Fruit fly (Drosophila melanogaster) whole organism, wandering third instar larva: ENCODE data around the gene CG10211.

ENCODE experiments used
- Abd-B ChIP-seq: fragments of >200 bp; optimal IDR thresholded peaks from 2 replicates; lab custom pipeline; 2017; ENCODE audit warnings: missing biosample characterization, missing genetic modification characterization
- CG32264 ChIP-seq: fragments of 200-800 bp; sonication (Bioruptor generic); optimal IDR thresholded peaks from 2 replicates; lab custom pipeline; 2016; ENCODE audit warnings: missing biosample characterization, missing genetic modification characterization
- CG9705 ChIP-seq: fragments of 200-800 bp; sonication (Bioruptor generic); optimal IDR thresholded peaks from 2 replicates; lab custom pipeline; 2018; ENCODE audit warnings: missing biosample characterization, mild to moderate bottlenecking, missing genetic modification characterization
- Dfd ChIP-seq: fragments of >200 bp; optimal IDR thresholded peaks from 2 replicates; lab custom pipeline; 2017; ENCODE audit warnings: missing biosample characterization, missing genetic modification characterization
- Dif ChIP-seq: fragments of 200-275, 200-300 bp; sonication (Bioruptor generic); optimal IDR thresholded peaks from 2 replicates; lab custom pipeline; 2018; ENCODE audit warnings: missing biosample characterization, missing genetic modification characterization; ENCODE audit not compliant: partially characterized antibody
- GATAd ChIP-seq: sonication (Bioruptor generic); optimal IDR thresholded peaks from 2 replicates; lab custom pipeline; 2016; ENCODE audit warnings: missing biosample characterization, missing genetic modification characterization
- HLH106 ChIP-seq: fragments of 200-800 bp; optimal IDR thresholded peaks from 3 replicates; lab custom pipeline; 2019; ENCODE audit warnings: missing biosample characterization, mild to moderate bottlenecking, missing genetic modification characterization, moderate library complexity
- Hnf4 ChIP-seq: fragments of 200-800 bp; sonication (Bioruptor generic); optimal IDR thresholded peaks from 2 replicates; lab custom pipeline; 2016; ENCODE audit warnings: missing biosample characterization, mild to moderate bottlenecking, missing genetic modification characterization
- Hr78 ChIP-seq: fragments of >200 bp; optimal IDR thresholded peaks from 2 replicates; lab custom pipeline; 2017; ENCODE audit warnings: missing biosample characterization, missing genetic modification characterization
- Hr83 ChIP-seq: fragments of 200-300 bp; sonication (Bioruptor generic); optimal IDR thresholded peaks from 2 replicates; lab custom pipeline; 2016; ENCODE audit warnings: missing biosample characterization, mild to moderate bottlenecking, missing genetic modification characterization, moderate library complexity; ENCODE audit not compliant: poor library complexity, severe bottlenecking
- Jra ChIP-seq: sonication (Bioruptor generic); optimal IDR thresholded peaks from 2 replicates; lab custom pipeline; 2016; ENCODE audit warnings: missing biosample characterization, missing genetic modification characterization
- Mio ChIP-seq: sonication (Bioruptor generic); optimal IDR thresholded peaks from 2 replicates; lab custom pipeline; 2016; ENCODE audit warnings: missing biosample characterization, missing genetic modification characterization
- Myc ChIP-seq: fragments of >200 bp; optimal IDR thresholded peaks from 2 replicates; lab custom pipeline; 2017
- N ChIP-seq: fragments of >200 bp; optimal IDR thresholded peaks from 2 replicates; lab custom pipeline; 2018; ENCODE audit warnings: missing biosample characterization, missing external identifiers, missing genetic modification characterization
- OdsH ChIP-seq: fragments of 200-800 bp; sonication (Bioruptor generic); optimal IDR thresholded peaks from 2 replicates; lab custom pipeline; 2016; ENCODE audit warnings: missing biosample characterization, mild to moderate bottlenecking, missing genetic modification characterization
- Rel ChIP-seq, 2 experiments: fragments of 200-800 bp; sonication (Bioruptor generic) in 1 of 2; optimal IDR thresholded peaks; 2 replicates in 1 of 2; 3 replicates in 1 of 2; lab custom pipeline; 2016 to 2019; ENCODE audit warnings: mild to moderate bottlenecking in 2 of 2, missing biosample characterization in 2 of 2, missing genetic modification characterization in 2 of 2, moderate library complexity in 1 of 2
- Sp1 ChIP-seq: fragments of 200-800 bp; sonication (Bioruptor generic); optimal IDR thresholded peaks from 3 replicates; lab custom pipeline; 2019; ENCODE audit warnings: missing biosample characterization, mild to moderate bottlenecking, missing genetic modification characterization, moderate library complexity
- Vsx2 ChIP-seq: fragments of 200-300, 225-300 bp; sonication (Bioruptor generic); optimal IDR thresholded peaks from 2 replicates; lab custom pipeline; 2018; ENCODE audit warnings: missing biosample characterization, missing genetic modification characterization; ENCODE audit not compliant: partially characterized antibody
- br ChIP-seq: fragments of 200-800 bp; sonication (Bioruptor generic); optimal IDR thresholded peaks from 2 replicates; lab custom pipeline; 2016; ENCODE audit warnings: missing biosample characterization, missing genetic modification characterization
- brk ChIP-seq: fragments of 200-800 bp; sonication (Bioruptor generic); optimal IDR thresholded peaks from 2 replicates; lab custom pipeline; 2016; ENCODE audit warnings: missing biosample characterization, mild to moderate bottlenecking, missing genetic modification characterization
- dl ChIP-seq, 2 experiments: fragments of 175-275, 200-275 bp in 1 of 2; fragments of 200-275 bp in 1 of 2; sonication (Bioruptor generic); optimal IDR thresholded peaks; lab custom pipeline; 2018; ENCODE audit warnings: mild to moderate bottlenecking in 2 of 2, missing biosample characterization in 2 of 2, missing genetic modification characterization in 2 of 2, moderate library complexity in 2 of 2; ENCODE audit not compliant: partially characterized antibody in 2 of 2, insufficient read depth in 1 of 2
- dmrt93B ChIP-seq: fragments of 200-800 bp; sonication (Bioruptor generic); optimal IDR thresholded peaks from 2 replicates; lab custom pipeline; 2018; ENCODE audit warnings: missing biosample characterization, mild to moderate bottlenecking, missing genetic modification characterization
- dsf ChIP-seq: sonication (Bioruptor generic); optimal IDR thresholded peaks from 2 replicates; lab custom pipeline; 2016; ENCODE audit warnings: missing biosample characterization, missing genetic modification characterization, borderline replicate concordance
- ey ChIP-seq: fragments of 200-800 bp; sonication (Bioruptor generic); optimal IDR thresholded peaks from 2 replicates; lab custom pipeline; 2016; ENCODE audit warnings: missing biosample characterization, missing genetic modification characterization
- foxo ChIP-seq, 2 experiments: fragments of 200-800 bp; sonication (Bioruptor generic); optimal IDR thresholded peaks; 2 replicates in 1 of 2; 3 replicates in 1 of 2; lab custom pipeline; 2016 to 2017; ENCODE audit warnings: missing biosample characterization in 2 of 2, missing genetic modification characterization in 2 of 2
- fru ChIP-seq: fragments of 200-800 bp; sonication (Bioruptor generic); optimal IDR thresholded peaks from 3 replicates; lab custom pipeline; 2016; ENCODE audit warnings: missing biosample characterization, mild to moderate bottlenecking, missing genetic modification characterization
- h ChIP-seq: fragments of 200-800 bp; sonication (Bioruptor generic); optimal IDR thresholded peaks from 3 replicates; lab custom pipeline; 2016; ENCODE audit warnings: missing biosample characterization, mild to moderate bottlenecking, missing genetic modification characterization
- jim ChIP-seq: fragments of 175-275, 200-325 bp; sonication (Bioruptor generic); optimal IDR thresholded peaks from 2 replicates; lab custom pipeline; 2016; ENCODE audit warnings: missing biosample characterization, mild to moderate bottlenecking, missing genetic modification characterization
- lola ChIP-seq: fragments of >200 bp; optimal IDR thresholded peaks from 2 replicates; lab custom pipeline; 2017; ENCODE audit warnings: missing biosample characterization, missing genetic modification characterization
- pan ChIP-seq: fragments of >200 bp; optimal IDR thresholded peaks from 2 replicates; lab custom pipeline; 2017
- psq ChIP-seq: fragments of 200-800 bp; sonication (Bioruptor generic); optimal IDR thresholded peaks from 3 replicates; lab custom pipeline; 2017; ENCODE audit warnings: missing biosample characterization, mild to moderate bottlenecking, missing genetic modification characterization, moderate library complexity
- rgr ChIP-seq: fragments of 200-800 bp; sonication (Bioruptor generic); optimal IDR thresholded peaks from 3 replicates; lab custom pipeline; 2016; ENCODE audit warnings: missing biosample characterization, mild to moderate bottlenecking, missing genetic modification characterization
- sage ChIP-seq: fragments of 200-800 bp; sonication (Bioruptor generic); optimal IDR thresholded peaks from 2 replicates; lab custom pipeline; 2016; ENCODE audit warnings: missing biosample characterization, mild to moderate bottlenecking, missing genetic modification characterization
- sv ChIP-seq: fragments of 200-800 bp; sonication (Bioruptor generic); optimal IDR thresholded peaks from 3 replicates; lab custom pipeline; 2016; ENCODE audit warnings: missing biosample characterization, missing genetic modification characterization
- tai ChIP-seq: sonication (Bioruptor generic); optimal IDR thresholded peaks from 2 replicates; lab custom pipeline; 2016; ENCODE audit warnings: missing biosample characterization, missing genetic modification characterization
- usp ChIP-seq: fragments of >200 bp; optimal IDR thresholded peaks from 2 replicates; lab custom pipeline; 2017; ENCODE audit warnings: missing biosample characterization, missing genetic modification characterization
- woc ChIP-seq: sonication (Bioruptor generic); optimal IDR thresholded peaks from 2 replicates; lab custom pipeline; 2016; ENCODE audit warnings: missing biosample characterization, mild to moderate bottlenecking, missing genetic modification characterization

Gene CG10211

DNA sequence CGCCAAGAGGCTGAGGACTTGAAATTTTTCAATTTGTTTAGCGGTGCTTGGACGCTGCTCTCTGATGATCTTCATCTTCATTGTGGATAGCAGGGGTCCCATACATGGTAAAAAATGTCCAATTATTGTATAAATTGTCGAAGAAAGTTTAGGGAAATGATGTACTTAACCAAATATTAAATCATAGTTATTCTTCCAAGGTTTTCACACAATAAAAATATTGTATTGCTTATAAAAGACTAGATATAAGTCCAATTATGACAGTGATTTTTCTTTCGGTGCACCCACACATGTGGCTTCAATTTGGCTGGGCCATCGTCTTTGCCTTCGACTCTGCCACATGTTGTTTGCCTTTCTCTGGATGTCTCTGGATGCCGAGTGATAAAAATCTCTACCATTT is 12.4 kb upstream of the CG10211 start:
- TF ChIP-seq fru (GFP tag; lab: Kevin White, UChicago) (peak; percentile 32), HLH106 (tag; lab: Kevin White, UChicago) (peak; percentile 16), CG9705 (GFP tag; lab: Kevin White, UChicago) (no peak), dsf (no peak), rgr (GFP tag; lab: Kevin White, UChicago) (peak; percentile 29), lola (GFP tag; lab: Kevin White, UChicago) (no peak), psq (GFP tag; lab: Kevin White, UChicago) (peak; percentile 17), Vsx2 (no peak), CG32264 (GFP tag; lab: Kevin White, UChicago) (no peak), Hnf4 (GFP tag; lab: Kevin White, UChicago) (no peak), h (GFP tag; lab: Kevin White, UChicago) (peak; percentile 28), Hr83 (no peak), ey (GFP tag; lab: Kevin White, UChicago) (peak; percentile 29), brk (GFP tag; lab: Kevin White, UChicago) (no peak), dmrt93B (GFP tag; lab: Kevin White, UChicago) (no peak), foxo (GFP tag; optimal IDR thresholded peaks at IDR 0.05; lab: Kevin White, UChicago) (peak in 1 of 2 experiments; percentile 22), br (GFP tag; lab: Kevin White, UChicago) (peak; percentile 17)

DNA sequence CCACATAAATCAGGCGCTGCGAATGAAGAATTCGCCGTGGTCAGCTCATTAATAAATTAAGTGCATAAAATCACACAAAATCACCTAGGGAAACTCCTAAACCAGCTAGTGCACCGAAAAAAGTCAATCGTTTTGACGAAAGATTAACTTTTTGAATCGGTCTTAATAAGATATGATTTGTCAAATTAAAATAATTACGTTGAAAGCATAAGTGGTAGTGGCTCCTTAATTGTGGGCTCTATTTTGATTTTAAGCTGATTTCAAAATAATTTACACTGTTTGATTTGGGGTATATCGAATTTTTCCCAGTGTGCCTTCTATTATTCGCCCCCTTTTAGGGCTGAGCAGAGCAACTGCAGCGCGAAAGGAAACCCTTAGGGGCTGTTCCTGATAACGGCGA is 11.8 kb upstream of the CG10211 start:
- no peak for TF ChIP-seq Hr78
- TF ChIP-seq Jra: no peak
- TF ChIP-seq Sp1 (GFP tag; lab: Kevin White, UChicago): no peak
- TF ChIP-seq Rel (GFP tag; optimal IDR thresholded peaks at IDR 0.05; lab: Kevin White, UChicago): no peak
- no peak for TF ChIP-seq Rel (tag; optimal IDR thresholded peaks at IDR 0.05; lab: Kevin White, UChicago)
- no peak for TF ChIP-seq ey (GFP tag; lab: Kevin White, UChicago)
- no peak for TF ChIP-seq woc
- TF ChIP-seq Vsx2: no peak
- TF ChIP-seq tai: no peak
- TF ChIP-seq psq (GFP tag; lab: Kevin White, UChicago): no peak
- no peak for TF ChIP-seq N (GFP tag; lab: Kevin White, UChicago)
- TF ChIP-seq HLH106 (tag; lab: Kevin White, UChicago): no peak

dm6 chr2L:18506923-18507322 is 10.4 kb upstream of the CG10211 start:
- TF ChIP-seq CG9705 (GFP tag; lab: Kevin White, UChicago): no peak
- no peak for TF ChIP-seq dl (GFP tag; optimal IDR thresholded peaks at IDR 0.05; lab: Kevin White, UChicago; ENCODE audit: insufficient read depth in 1 of 2, partially characterized antibody in 2 of 2)
- TF ChIP-seq Hnf4 (GFP tag; lab: Kevin White, UChicago): no peak
- no peak for TF ChIP-seq sage (GFP tag; lab: Kevin White, UChicago)
- no peak for TF ChIP-seq Hr83
- no peak for TF ChIP-seq fru (GFP tag; lab: Kevin White, UChicago)
- TF ChIP-seq sv (GFP tag; lab: Kevin White, UChicago): no peak
- TF ChIP-seq GATAd (GFP tag; lab: Kevin White, UChicago): no peak
- no peak for TF ChIP-seq Abd-B (GFP tag; lab: Kevin White, UChicago)
- no peak for TF ChIP-seq Mio (GFP tag; lab: Kevin White, UChicago)
- no peak for TF ChIP-seq br (GFP tag; lab: Kevin White, UChicago)

dm6 chr2L:18509181-18509580 is 8.1 kb upstream of the CG10211 start, which contains the start of gene Ugt301D1:
Ugt301D1 (plus strand) TSS chr2L:18509560.
- TF ChIP-seq Hr78 (no peak), dl (GFP tag; optimal IDR thresholded peaks at IDR 0.05; lab: Kevin White, UChicago; ENCODE audit: insufficient read depth in 1 of 2, partially characterized antibody in 2 of 2) (no peak), CG9705 (GFP tag; lab: Kevin White, UChicago) (no peak), Dfd (GFP tag; lab: Kevin White, UChicago) (no peak), Rel (GFP tag; optimal IDR thresholded peaks at IDR 0.05; lab: Kevin White, UChicago) (no peak), Rel (tag; optimal IDR thresholded peaks at IDR 0.05; lab: Kevin White, UChicago) (peak; percentile 19), sage (GFP tag; lab: Kevin White, UChicago) (no peak), br (GFP tag; lab: Kevin White, UChicago) (peak; percentile 41), dsf (no peak), Vsx2 (no peak), psq (GFP tag; lab: Kevin White, UChicago) (peak; percentile 11), lola (GFP tag; lab: Kevin White, UChicago) (no peak), sv (GFP tag; lab: Kevin White, UChicago) (no peak), dmrt93B (GFP tag; lab: Kevin White, UChicago) (no peak), Abd-B (GFP tag; lab: Kevin White, UChicago) (no peak), pan (lab: Kevin White, UChicago) (no peak), woc (no peak), CG32264 (GFP tag; lab: Kevin White, UChicago) (peak; percentile 11), Hr83 (peak; percentile 6), h (GFP tag; lab: Kevin White, UChicago) (peak; percentile 24), Dif (GFP tag; lab: Kevin White, UChicago) (peak; percentile 10), fru (GFP tag; lab: Kevin White, UChicago) (no peak), Mio (GFP tag; lab: Kevin White, UChicago) (no peak), N (GFP tag; lab: Kevin White, UChicago) (no peak), GATAd (GFP tag; lab: Kevin White, UChicago) (no peak), Myc (no peak), rgr (GFP tag; lab: Kevin White, UChicago) (peak; percentile 55), ey (GFP tag; lab: Kevin White, UChicago) (no peak), jim (GFP tag; lab: Kevin White, UChicago) (no peak), foxo (GFP tag; optimal IDR thresholded peaks at IDR 0.05; lab: Kevin White, UChicago) (peak in 1 of 2 experiments; percentile 8), OdsH (peak; percentile 52), brk (GFP tag; lab: Kevin White, UChicago) (no peak), Jra (no peak), tai (no peak), usp (GFP tag; lab: Kevin White, UChicago) (no peak), Hnf4 (GFP tag; lab: Kevin White, UChicago) (no peak), Sp1 (GFP tag; lab: Kevin White, UChicago) (peak; percentile 14)
